Worm (Caenorhabditis elegans): ENCODE data around the gene R160.12.

- TF ChIP-seq ama-1 (optimal IDR thresholded peaks at IDR 0.05): no peak
- TF ChIP-seq hmbx-1 (tag; optimal IDR thresholded peaks at IDR 0.05): no peak
- TF ChIP-seq sea-1 (GFP tag; conservative IDR thresholded peaks at IDR 0.05): no peak
- no peak for TF ChIP-seq ceh-13 (GFP tag; optimal IDR thresholded peaks at IDR 0.05)
- TF ChIP-seq F13C5.2 (tag; optimal IDR thresholded peaks at IDR 0.05): no peak
- no peak for TF ChIP-seq tbx-11 (GFP tag; IDR thresholded peaks at IDR 0.05)
- TF ChIP-seq ets-7 (tag; optimal IDR thresholded peaks at IDR 0.05): no peak
- no peak for TF ChIP-seq aly-1 (tag; optimal IDR thresholded peaks at IDR 0.05)
- TF ChIP-seq tbx-37 (GFP tag; conservative IDR thresholded peaks at IDR 0.05): no peak
Observed at ce11 chrX:4386493-4386892, 8.9 kb upstream of the R160.12 start.
